Worm (Caenorhabditis elegans): Measurements from ENCODE around the gene F22F7.2.

The F22F7.2 gene

ce11 chrV:2153274-2153673, 30.7 kb downstream of the F22F7.2 start, which contains the start of gene srbc-23:
TSS of gene srbc-23 (plus strand) at chrV:2153574.
- no peak for TF ChIP-seq mcd-1 (GFP tag; IDR thresholded peaks at IDR 0.05)

- TF ChIP-seq mcd-1 (GFP tag; IDR thresholded peaks at IDR 0.05) (no peak), gei-17 (GFP tag; optimal IDR thresholded peaks at IDR 0.05) (no peak), cebp-2 (GFP tag; IDR thresholded peaks at IDR 0.05) (no peak), madf-6 (GFP tag; IDR thresholded peaks at IDR 0.05) (no peak), attf-6 (GFP tag; IDR thresholded peaks at IDR 0.05) (no peak), lag-1 (GFP tag; IDR thresholded peaks at IDR 0.05) (no peak), ets-4 (GFP tag; optimal IDR thresholded peaks at IDR 0.05) (no peak), snpc-4 (GFP tag; optimal IDR thresholded peaks at IDR 0.05) (no peak), snpc-4 (tag; optimal IDR thresholded peaks at IDR 0.05) (no peak), ccch-3 (GFP tag; optimal IDR thresholded peaks at IDR 0.05) (no peak), Y79H2A.3 (GFP tag; conservative IDR thresholded peaks at IDR 0.05) (no peak), let-526 (GFP tag; IDR thresholded peaks at IDR 0.05) (no peak)
Measured at ce11 chrV:2155232-2155631, 32.6 kb downstream of the F22F7.2 start, which contains the start of gene srbc-21. TSS of gene srbc-21 (plus strand) at chrV:2155532.

ce11 chrV:2156830-2157229, 34.2 kb downstream of the F22F7.2 start, which contains the start of gene srbc-22:
TSS of gene srbc-22 (plus strand) at chrV:2157130.
- TF ChIP-seq ccch-3 (GFP tag; optimal IDR thresholded peaks at IDR 0.05) (no peak), dpff-1 (tag; optimal IDR thresholded peaks at IDR 0.05) (no peak), ceh-79 (tag; optimal IDR thresholded peaks at IDR 0.05) (no peak), ztf-18 (tag; optimal IDR thresholded peaks at IDR 0.05) (no peak), F57A8.1 (GFP tag; optimal IDR thresholded peaks at IDR 0.05) (no peak), K12H6.12 (tag; optimal IDR thresholded peaks at IDR 0.05) (no peak), nhr-179 (tag; optimal IDR thresholded peaks at IDR 0.05) (no peak), madf-10 (tag; optimal IDR thresholded peaks at IDR 0.05) (no peak), hmg-1.2 (GFP tag; IDR thresholded peaks at IDR 0.05) (no peak), Y67H2A.10 (GFP tag; conservative IDR thresholded peaks at IDR 0.05) (no peak)

ce11 chrV:2159331-2159730, 36.7 kb downstream of the F22F7.2 start, which contains the start of gene C45H4.14:
TSS of gene C45H4.14 (minus strand) at chrV:2159431.
- TF ChIP-seq efl-1 (GFP tag; optimal IDR thresholded peaks at IDR 0.05) (peak; percentile 45), dpl-1 (GFP tag; optimal IDR thresholded peaks at IDR 0.05) (no peak), hlh-12 (tag; optimal IDR thresholded peaks at IDR 0.05) (no peak), lin-54 (GFP tag; optimal IDR thresholded peaks at IDR 0.05) (no peak), madf-8 (GFP tag; conservative IDR thresholded peaks at IDR 0.05) (0 out of 2 replicates have a peak, but pooled peaks have one; percentile 9)

- TF ChIP-seq fkh-3 (tag; optimal IDR thresholded peaks at IDR 0.05) (no peak), snpc-3.4 (tag; optimal IDR thresholded peaks at IDR 0.05) (no peak), aptf-2 (GFP tag; conservative IDR thresholded peaks at IDR 0.05) (no peak), nfya-2 (GFP tag; IDR thresholded peaks at IDR 0.05) (no peak), mel-28 (tag; optimal IDR thresholded peaks at IDR 0.05; ENCODE audit: borderline replicate concordance) (no peak)
Measured at ce11 chrV:2163735-2164134, 41.2 kb downstream of the F22F7.2 start, which contains the start of gene str-255. TSS of gene str-255 (minus strand) at chrV:2163835.

ce11 chrV:2166679-2167078, 44.1 kb downstream of the F22F7.2 start, which contains the start of gene srbc-19:
TSS of gene srbc-19 (minus strand) at chrV:2166779.
- no peak for TF ChIP-seq egl-44 (GFP tag; IDR thresholded peaks at IDR 0.05)
- TF ChIP-seq ztf-25 (GFP tag; IDR thresholded peaks at IDR 0.05), result no peak
- TF ChIP-seq F55B11.4 (tag; optimal IDR thresholded peaks at IDR 0.05; ENCODE audit: borderline replicate concordance, insufficient read depth), result no peak
- TF ChIP-seq K11D2.4 (GFP tag; IDR thresholded peaks at IDR 0.05), result no peak

Measured in whole organism, young adult.